Worm (Caenorhabditis elegans) whole organism, late embryonic: ENCODE results near the gene Y73B6A.3.

Source experiments
- C08G9.2 ChIP-seq: sonication (generic microtip); optimal IDR thresholded peaks from 2 replicates; lab custom pipeline; 2016; ENCODE audit warnings: mild to moderate bottlenecking, missing genetic modification characterization, moderate library complexity, missing compliant biosample characterization
- T23F11.4 ChIP-seq: fragments of 200-800 bp; sonication (Bioruptor generic); optimal IDR thresholded peaks from 2 replicates; lab custom pipeline; 2018; ENCODE audit warnings: mild to moderate bottlenecking, missing genetic modification characterization, missing compliant biosample characterization
- ceh-18 ChIP-seq: sonication (generic microtip); optimal IDR thresholded peaks from 2 replicates; lab custom pipeline; 2016; ENCODE audit warnings: missing genetic modification characterization, missing compliant biosample characterization
- ceh-2 ChIP-seq: sonication (generic microtip); optimal IDR thresholded peaks from 2 replicates; lab custom pipeline; 2016; ENCODE audit warnings: missing genotype, missing genetic modification characterization, missing compliant biosample characterization
- ceh-22 ChIP-seq: sonication (generic microtip); optimal IDR thresholded peaks from 2 replicates; lab custom pipeline; 2017; ENCODE audit warnings: missing biosample characterization, missing genetic modification characterization
- ceh-30 ChIP-seq: fragments of 150-350 bp; optimal IDR thresholded peaks from 2 replicates; lab custom pipeline; 2014; ENCODE audit warnings: missing biosample characterization, missing genetic modification characterization
- ceh-31 ChIP-seq: sonication (generic microtip); optimal IDR thresholded peaks from 2 replicates; lab custom pipeline; 2016; ENCODE audit warnings: missing genetic modification characterization, missing compliant biosample characterization
- ceh-34 ChIP-seq: sonication (generic microtip); optimal IDR thresholded peaks from 2 replicates; lab custom pipeline; 2016; ENCODE audit warnings: mild to moderate bottlenecking, missing genetic modification characterization, missing compliant biosample characterization
- ceh-45 ChIP-seq: fragments of 200-800 bp; sonication (Bioruptor generic); IDR thresholded peaks from 2 replicates; pipeline ENCODE4 v1.3.6; 2022; ENCODE audit warnings: missing genetic modification reagents, missing genetic modification characterization, missing compliant biosample characterization
- ceh-6 ChIP-seq: fragments of 200-800 bp; sonication (Bioruptor generic); optimal IDR thresholded peaks from 2 replicates; lab custom pipeline; 2018; ENCODE audit warnings: mild to moderate bottlenecking, missing genetic modification characterization, missing compliant biosample characterization
- ceh-9 ChIP-seq: sonication (generic microtip); optimal IDR thresholded peaks from 2 replicates; lab custom pipeline; 2016; ENCODE audit warnings: mild to moderate bottlenecking, missing genetic modification characterization, inconsistent platforms, missing compliant biosample characterization
- dmd-4 ChIP-seq: sonication (generic microtip); optimal IDR thresholded peaks from 2 replicates; lab custom pipeline; 2016; ENCODE audit warnings: borderline replicate concordance, missing genetic modification characterization, missing compliant biosample characterization
- dve-1 ChIP-seq: sonication (generic microtip); optimal IDR thresholded peaks from 2 replicates; lab custom pipeline; 2017; ENCODE audit warnings: antibody characterized with exemption, mild to moderate bottlenecking, missing genetic modification characterization, missing compliant biosample characterization
- elt-2 ChIP-seq: sonication (generic microtip); optimal IDR thresholded peaks from 2 replicates; lab custom pipeline; 2016; ENCODE audit warnings: missing genetic modification reagents, missing genetic modification characterization, missing compliant biosample characterization
- elt-4 ChIP-seq: sonication (generic microtip); optimal IDR thresholded peaks from 2 replicates; lab custom pipeline; 2016; ENCODE audit warnings: missing genetic modification characterization, missing compliant biosample characterization
- ets-4 ChIP-seq: sonication (generic microtip); optimal IDR thresholded peaks from 2 replicates; lab custom pipeline; 2016; ENCODE audit warnings: missing genetic modification characterization, missing compliant biosample characterization
- eyg-1 ChIP-seq: sonication (generic microtip); optimal IDR thresholded peaks from 2 replicates; lab custom pipeline; 2016; ENCODE audit warnings: missing genotype, missing genetic modification characterization, missing compliant biosample characterization
- fkh-10 ChIP-seq: fragments of 150-350 bp; optimal IDR thresholded peaks from 2 replicates; lab custom pipeline; 2014; ENCODE audit warnings: missing biosample characterization, missing genetic modification reagents, missing genetic modification characterization
- fkh-6 ChIP-seq: sonication (generic microtip); optimal IDR thresholded peaks from 2 replicates; lab custom pipeline; 2016; ENCODE audit warnings: missing genetic modification characterization, missing compliant biosample characterization
- gmeb-2 ChIP-seq: sonication (generic microtip); optimal IDR thresholded peaks from 2 replicates; lab custom pipeline; 2016; ENCODE audit warnings: missing genetic modification characterization, inconsistent platforms, missing compliant biosample characterization
- hlh-8 ChIP-seq: sonication (generic microtip); optimal IDR thresholded peaks from 2 replicates; lab custom pipeline; 2016; ENCODE audit warnings: missing genotype, missing genetic modification characterization, missing compliant biosample characterization
- lin-11 ChIP-seq: fragments of 200-800 bp; sonication (Bioruptor generic); optimal IDR thresholded peaks from 2 replicates; lab custom pipeline; 2018; ENCODE audit warnings: mild to moderate bottlenecking, missing genetic modification characterization, missing compliant biosample characterization
- nhr-232 ChIP-seq: sonication (generic microtip); optimal IDR thresholded peaks from 2 replicates; lab custom pipeline; 2016; ENCODE audit warnings: missing genetic modification characterization, missing compliant biosample characterization
- pat-9 ChIP-seq: fragments of 200-800 bp; sonication (Bioruptor generic); optimal IDR thresholded peaks from 2 replicates; lab custom pipeline; 2018; ENCODE audit warnings: mild to moderate bottlenecking, missing genetic modification characterization, moderate library complexity, missing compliant biosample characterization
- pax-1 ChIP-seq: fragments of 150-350 bp; optimal IDR thresholded peaks from 2 replicates; lab custom pipeline; 2014; ENCODE audit warnings: missing biosample characterization, missing genetic modification characterization
- pha-2 ChIP-seq: sonication (generic microtip); optimal IDR thresholded peaks from 2 replicates; lab custom pipeline; 2017; ENCODE audit warnings: mild to moderate bottlenecking, missing genetic modification characterization, missing compliant biosample characterization
- pqm-1 ChIP-seq: sonication (generic microtip); optimal IDR thresholded peaks from 2 replicates; lab custom pipeline; 2016; ENCODE audit warnings: missing genetic modification characterization, missing compliant biosample characterization
- pros-1 ChIP-seq: fragments of 150-350 bp; optimal IDR thresholded peaks from 2 replicates; lab custom pipeline; 2014; ENCODE audit warnings: missing biosample characterization, missing genetic modification reagents, missing genetic modification characterization
- ref-2 ChIP-seq: sonication (generic microtip); optimal IDR thresholded peaks from 2 replicates; lab custom pipeline; 2016; ENCODE audit warnings: missing genetic modification characterization, missing compliant biosample characterization
- rnt-1 ChIP-seq: sonication (generic microtip); optimal IDR thresholded peaks from 2 replicates; lab custom pipeline; 2016; ENCODE audit warnings: missing genetic modification characterization, missing compliant biosample characterization
- sdc-2 ChIP-seq: sonication (generic microtip); optimal IDR thresholded peaks from 2 replicates; lab custom pipeline; 2016; ENCODE audit warnings: missing genotype, missing genetic modification characterization, missing compliant biosample characterization
- tbx-2 ChIP-seq: sonication (generic microtip); optimal IDR thresholded peaks from 2 replicates; lab custom pipeline; 2016; ENCODE audit warnings: missing genetic modification characterization, missing compliant biosample characterization
- tbx-7 ChIP-seq: sonication (generic microtip); optimal IDR thresholded peaks from 2 replicates; lab custom pipeline; 2016; ENCODE audit warnings: missing genotype, missing genetic modification characterization, missing compliant biosample characterization
- unc-3 ChIP-seq, 2 experiments: fragments of 200-800 bp in 1 of 2; sonication (Bioruptor generic) in 1 of 2; sonication (generic microtip) in 1 of 2; conservative IDR thresholded peaks in 1 of 2; optimal IDR thresholded peaks in 1 of 2; 2 replicates each; pipeline versions ENCODE4 v1.3.6 to Lab custom; 2016 to 2022; ENCODE audit warnings: missing compliant biosample characterization in 2 of 2, missing genetic modification characterization in 2 of 2, missing genetic modification reagents in 1 of 2
- zip-5 ChIP-seq: sonication (generic microtip); optimal IDR thresholded peaks from 2 replicates; lab custom pipeline; 2016; ENCODE audit warnings: missing genetic modification characterization, missing compliant biosample characterization

The Y73B6A.3 gene

ce11 chrIV:6747652-6748051 lies 7.6 kb upstream of the Y73B6A.3 start:
- TF ChIP-seq ceh-2 (peak; percentile 76), rnt-1 (peak; percentile 15), gmeb-2 (no peak), ets-4 (tag; lab: Kevin White, UChicago) (peak; percentile 70), fkh-6 (peak; percentile 28), C08G9.2 (tag; lab: Kevin White, UChicago) (peak; percentile 83), pqm-1 (tag; lab: Kevin White, UChicago) (no peak), tbx-2 (tag; lab: Kevin White, UChicago) (peak; percentile 85), elt-4 (tag; lab: Kevin White, UChicago) (no peak), lin-11 (no peak), pax-1 (no peak), tbx-7 (peak; percentile 62), sdc-2 (tag; lab: Kevin White, UChicago) (no peak), ceh-34 (tag; lab: Kevin White, UChicago) (no peak), elt-2 (tag; lab: Kevin White, UChicago) (peak; percentile 1), ceh-31 (tag; lab: Kevin White, UChicago) (peak; percentile 84), fkh-10 (GFP tag; lab: Kevin White, UChicago) (no peak), zip-5 (tag; lab: Kevin White, UChicago) (peak; percentile 59), dmd-4 (tag; lab: Kevin White, UChicago) (no peak), ref-2 (tag; lab: Kevin White, UChicago) (peak; percentile 30)

- TF ChIP-seq tbx-7 (no peak), pros-1 (no peak), ceh-45 (GFP tag; lab: Robert Waterston, UW) (no peak), ceh-9 (tag; lab: Kevin White, UChicago) (no peak), dve-1 (tag; lab: Kevin White, UChicago) (no peak), lin-11 (no peak), pha-2 (tag; lab: Kevin White, UChicago) (no peak), ceh-6 (GFP tag; lab: Kevin White, UChicago) (no peak), unc-3 (GFP tag; conservative IDR thresholded peaks at IDR 0.05; lab: Robert Waterston, UW) (no peak), unc-3 (tag; optimal IDR thresholded peaks at IDR 0.05; lab: Kevin White, UChicago) (no peak)
- TF ChIP-seq, all 69 proteins: peak for 0
Measured at ce11 chrIV:6747083-6747482, 7.0 kb upstream of the Y73B6A.3 start.

ce11 chrIV:6742159-6742558 lies 2.1 kb upstream of the Y73B6A.3 start, which contains the start of gene smg-7:
TSS of gene smg-7 (minus strand) at chrIV:6742443.
- TF ChIP-seq nhr-232 (tag; lab: Kevin White, UChicago) = no peak
- no peak for TF ChIP-seq hlh-8 (tag; lab: Kevin White, UChicago)
- TF ChIP-seq T23F11.4 (GFP tag; lab: Kevin White, UChicago) = no peak
- no peak for TF ChIP-seq ceh-2
- TF ChIP-seq pat-9 = no peak
- TF ChIP-seq ceh-22 (tag; lab: Kevin White, UChicago) = no peak
- TF ChIP-seq elt-4 (tag; lab: Kevin White, UChicago) = no peak
- no peak for TF ChIP-seq rnt-1
- TF ChIP-seq gmeb-2 = no peak
- TF ChIP-seq ref-2 (tag; lab: Kevin White, UChicago) = no peak
- no peak for TF ChIP-seq pqm-1 (tag; lab: Kevin White, UChicago)
- TF ChIP-seq elt-2 (tag; lab: Kevin White, UChicago) = no peak
- TF ChIP-seq ceh-30 (tag; lab: Kevin White, UChicago) = no peak
- TF ChIP-seq eyg-1 = no peak
- TF ChIP-seq ceh-6 (GFP tag; lab: Kevin White, UChicago) = no peak
- no peak for TF ChIP-seq ceh-18
